Worm (Caenorhabditis elegans) whole organism, mixed stage, embryonic: Measurements from ENCODE around the gene C49F8.14.

Source experiments
- ceh-43 ChIP-seq: fragments of 200-800 bp; sonication (Bioruptor generic); optimal IDR thresholded peaks from 2 replicates; lab custom pipeline; 2018; ENCODE audit warnings: mild to moderate bottlenecking, missing genetic modification characterization, moderate library complexity, missing compliant biosample characterization
- drap-1 ChIP-seq: fragments of 200-800 bp; sonication (Bioruptor generic); optimal IDR thresholded peaks from 3 replicates; lab custom pipeline; 2018; ENCODE audit warnings: mild to moderate bottlenecking, missing genetic modification characterization, missing compliant biosample characterization
- lin-13 ChIP-seq: fragments of 150-350 bp; optimal IDR thresholded peaks from 2 replicates; lab custom pipeline; 2014; ENCODE audit warnings: missing biosample characterization, missing genetic modification characterization
- mab-5 ChIP-seq: fragments of 150-350 bp; optimal IDR thresholded peaks from 2 replicates; lab custom pipeline; 2014; ENCODE audit warnings: missing biosample characterization, missing genetic modification characterization
- nhr-12 ChIP-seq: fragments of 150-350 bp; optimal IDR thresholded peaks from 2 replicates; lab custom pipeline; 2014; ENCODE audit warnings: missing biosample characterization, missing genetic modification characterization
- pha-4 ChIP-seq: fragments of 150-350 bp; optimal IDR thresholded peaks from 2 replicates; lab custom pipeline; 2018; ENCODE audit warnings: missing biosample characterization, missing genetic modification reagents, missing genetic modification characterization
- unc-39 ChIP-seq: fragments of 150-350 bp; optimal IDR thresholded peaks from 2 replicates; lab custom pipeline; 2014; ENCODE audit warnings: missing biosample characterization, missing genetic modification characterization
- unc-62 ChIP-seq: fragments of 150-350 bp; optimal IDR thresholded peaks from 2 replicates; lab custom pipeline; 2014; ENCODE audit warnings: missing biosample characterization, missing genetic modification reagents, missing genetic modification characterization

ce11 chrX:13366955-13367354 lies 9.8 kb downstream of the C49F8.14 start:
- no peak for TF ChIP-seq unc-62 (GFP tag; lab: Kevin White, UChicago)
- TF ChIP-seq lin-13 (tag; lab: Kevin White, UChicago), result no peak
- no peak for TF ChIP-seq drap-1 (GFP tag; lab: Kevin White, UChicago)
- no peak for TF ChIP-seq pha-4
- no peak for TF ChIP-seq ceh-43 (GFP tag; lab: Kevin White, UChicago)
- no peak for TF ChIP-seq unc-39
- no peak for TF ChIP-seq mab-5 (tag; lab: Kevin White, UChicago)
- no peak for TF ChIP-seq nhr-12 (tag; lab: Kevin White, UChicago)
